Fruit fly (Drosophila melanogaster) whole organism, embryonic: ENCODE measurements around the gene Fur2.

Source experiments
- CG10462 ChIP-seq: fragments of 200-800 bp; sonication (Bioruptor generic); optimal IDR thresholded peaks from 2 replicates; lab custom pipeline; 2016; ENCODE audit warnings: missing biosample characterization, missing genetic modification characterization
- CG11695 ChIP-seq: fragments of 200-800 bp; sonication (Bioruptor generic); IDR thresholded peaks from 3 replicates; pipeline ENCODE4 v1.3.6; 2022; ENCODE audit warnings: missing biosample characterization, missing genetic modification characterization
- CG15514 ChIP-seq: fragments of 200-800 bp; sonication (Bioruptor generic); optimal IDR thresholded peaks from 3 replicates; lab custom pipeline; 2017; ENCODE audit warnings: missing biosample characterization, missing genetic modification characterization, mild to moderate bottlenecking, moderate library complexity, missing genetic modification reagents
- CG18619 ChIP-seq: fragments of 200-800 bp; sonication (Bioruptor generic); optimal IDR thresholded peaks from 3 replicates; lab custom pipeline; 2017; ENCODE audit warnings: missing biosample characterization, mild to moderate bottlenecking, missing genetic modification characterization
- CG43689 ChIP-seq: fragments of 200-800 bp; sonication (Bioruptor generic); IDR thresholded peaks from 2 replicates; pipeline ENCODE4 v1.3.6; 2022; ENCODE audit warnings: missing biosample characterization, missing genetic modification characterization
- CG6272 ChIP-seq: fragments of 200-800 bp; sonication (Bioruptor generic); IDR thresholded peaks from 2 replicates; pipeline ENCODE4 v1.3.6; 2022; ENCODE audit warnings: missing biosample characterization, missing genetic modification characterization
- CG7372 ChIP-seq: fragments of 200-800 bp; sonication (Bioruptor generic); IDR thresholded peaks from 2 replicates; pipeline ENCODE4 v1.3.6; 2022; ENCODE audit warnings: missing biosample characterization, missing genetic modification characterization
- CG8089 ChIP-seq: fragments of 200-800 bp; sonication (Bioruptor generic); optimal IDR thresholded peaks from 3 replicates; lab custom pipeline; 2016; ENCODE audit warnings: missing biosample characterization, missing genetic modification characterization
- CG8944 ChIP-seq: fragments of 200-800 bp; sonication (Bioruptor generic); optimal IDR thresholded peaks from 3 replicates; lab custom pipeline; 2016; ENCODE audit warnings: missing biosample characterization, missing genetic modification characterization
- CG9797 ChIP-seq: fragments of 200-800 bp; sonication (Bioruptor generic); optimal IDR thresholded peaks from 3 replicates; lab custom pipeline; 2018; ENCODE audit warnings: missing biosample characterization, mild to moderate bottlenecking, missing genetic modification characterization
- D19A ChIP-seq: fragments of 200-800 bp; optimal IDR thresholded peaks from 3 replicates; lab custom pipeline; 2019; ENCODE audit warnings: missing biosample characterization, mild to moderate bottlenecking, missing genetic modification characterization, moderate library complexity
- Dek ChIP-seq: fragments of 200-800 bp; sonication (Bioruptor generic); optimal IDR thresholded peaks from 3 replicates; lab custom pipeline; 2019; ENCODE audit warnings: missing biosample characterization, mild to moderate bottlenecking, missing genetic modification characterization, moderate library complexity
- Doc3 ChIP-seq: fragments of 200-800 bp; sonication (Bioruptor generic); IDR thresholded peaks from 3 replicates; pipeline ENCODE4 v1.3.6; 2022; ENCODE audit warnings: missing biosample characterization, missing genetic modification characterization; ENCODE audit not compliant: partially characterized antibody
- Ets97D ChIP-seq: fragments of 200-800 bp; sonication (Bioruptor generic); optimal IDR thresholded peaks from 3 replicates; lab custom pipeline; 2016; ENCODE audit warnings: missing biosample characterization, missing genetic modification characterization
- Hmr ChIP-seq: fragments of 200-800 bp; sonication (Bioruptor generic); optimal IDR thresholded peaks from 3 replicates; lab custom pipeline; 2017; ENCODE audit warnings: mild to moderate bottlenecking, missing biosample characterization, missing genetic modification reagents, missing genetic modification characterization
- Hr78 ChIP-seq, 2 experiments: fragments of 200-800 bp in 1 of 2; fragments of >200 bp in 1 of 2; sonication (Bioruptor generic) in 1 of 2; optimal IDR thresholded peaks; 2 replicates each; lab custom pipeline; 2017 to 2019; ENCODE audit warnings: missing biosample characterization in 2 of 2, missing genetic modification characterization in 2 of 2, mild to moderate bottlenecking in 1 of 2, moderate library complexity in 1 of 2
- Hsf ChIP-seq: fragments of 200-800 bp; sonication (Bioruptor generic); optimal IDR thresholded peaks from 3 replicates; lab custom pipeline; 2016; ENCODE audit warnings: missing biosample characterization, missing genetic modification characterization
- MTF-1 ChIP-seq: fragments of 200-800 bp; sonication (Bioruptor generic); optimal IDR thresholded peaks from 2 replicates; lab custom pipeline; 2018; ENCODE audit warnings: missing biosample characterization, mild to moderate bottlenecking, missing genetic modification characterization, borderline replicate concordance
- NC2α ChIP-seq: fragments of 200-800 bp; sonication (Bioruptor generic); optimal IDR thresholded peaks from 2 replicates; lab custom pipeline; 2016; ENCODE audit warnings: missing biosample characterization, missing genetic modification characterization
- NK7.1 ChIP-seq: fragments of 200-800 bp; sonication (Bioruptor generic); optimal IDR thresholded peaks from 3 replicates; lab custom pipeline; 2016; ENCODE audit warnings: missing biosample characterization, missing genetic modification characterization
- Neu2 ChIP-seq: fragments of 200-800 bp; sonication (Bioruptor generic); optimal IDR thresholded peaks from 3 replicates; lab custom pipeline; 2016; ENCODE audit warnings: missing biosample characterization, missing genetic modification characterization, borderline replicate concordance
- Side ChIP-seq: fragments of 200-800 bp; sonication (Bioruptor generic); optimal IDR thresholded peaks from 2 replicates; lab custom pipeline; 2016; ENCODE audit warnings: missing biosample characterization, missing genetic modification characterization
- Six4 ChIP-seq: fragments of 200-800 bp; sonication (Bioruptor generic); optimal IDR thresholded peaks from 2 replicates; lab custom pipeline; 2016; ENCODE audit warnings: missing biosample characterization, missing genetic modification characterization
- TFAM ChIP-seq: fragments of 200-800 bp; sonication (Bioruptor generic); optimal IDR thresholded peaks from 2 replicates; lab custom pipeline; 2017; ENCODE audit warnings: missing biosample characterization, missing genetic modification characterization, inconsistent platforms
- Xbp1 ChIP-seq: fragments of 200-800 bp; sonication (Bioruptor generic); optimal IDR thresholded peaks from 3 replicates; lab custom pipeline; 2016; ENCODE audit warnings: missing biosample characterization, mild to moderate bottlenecking, missing genetic modification characterization
- bbx ChIP-seq: fragments of 200-800 bp; sonication (Bioruptor generic); IDR thresholded peaks from 2 replicates; pipeline ENCODE4 v1.3.6; 2022; ENCODE audit warnings: missing biosample characterization, missing genetic modification characterization; ENCODE audit not compliant: partially characterized antibody
- bsh ChIP-seq, 2 experiments: fragments of 200-800 bp; sonication (Bioruptor generic); optimal IDR thresholded peaks; 2 replicates each; lab custom pipeline; 2017 to 2018; ENCODE audit warnings: mild to moderate bottlenecking in 2 of 2, missing biosample characterization in 2 of 2, missing genetic modification characterization in 2 of 2, moderate library complexity in 1 of 2
- btn ChIP-seq: fragments of 200-800 bp; sonication (Bioruptor generic); optimal IDR thresholded peaks from 2 replicates; lab custom pipeline; 2016; ENCODE audit warnings: missing biosample characterization, missing genetic modification characterization
- crp ChIP-seq, 2 experiments: fragments of 200-800 bp; sonication (Bioruptor generic); optimal IDR thresholded peaks; 2 replicates in 1 of 2; 3 replicates in 1 of 2; lab custom pipeline; 2017; ENCODE audit warnings: missing biosample characterization in 2 of 2, missing genetic modification characterization in 2 of 2, mild to moderate bottlenecking in 1 of 2, moderate library complexity in 1 of 2
- en ChIP-seq: fragments of 200-800 bp; sonication (Bioruptor generic); optimal IDR thresholded peaks from 2 replicates; lab custom pipeline; 2016; ENCODE audit warnings: missing biosample characterization, missing genetic modification characterization
- exex ChIP-seq: fragments of 200-800 bp; sonication (Bioruptor generic); optimal IDR thresholded peaks from 4 replicates; lab custom pipeline; 2018; ENCODE audit warnings: missing biosample characterization, mild to moderate bottlenecking, missing genetic modification characterization, moderate library complexity
- fd102C ChIP-seq: fragments of 200-800 bp; sonication (Bioruptor generic); optimal IDR thresholded peaks from 2 replicates; lab custom pipeline; 2018; ENCODE audit warnings: missing biosample characterization, mild to moderate bottlenecking, missing genetic modification characterization, moderate library complexity
- fd3F ChIP-seq: fragments of 200-800 bp; sonication (Bioruptor generic); optimal IDR thresholded peaks from 2 replicates; lab custom pipeline; 2018; ENCODE audit warnings: missing biosample characterization, mild to moderate bottlenecking, missing genetic modification characterization, moderate library complexity
- hb ChIP-seq: fragments of 200-800 bp; sonication (Bioruptor generic); IDR thresholded peaks from 3 replicates; pipeline ENCODE4 v1.3.6; 2022; ENCODE audit warnings: missing biosample characterization, missing genetic modification characterization; ENCODE audit not compliant: partially characterized antibody
- hth ChIP-seq: fragments of >200 bp; optimal IDR thresholded peaks from 2 replicates; lab custom pipeline; 2017; ENCODE audit warnings: inconsistent platforms
- jigr1 ChIP-seq: fragments of 200-800 bp; sonication (Bioruptor generic); IDR thresholded peaks from 3 replicates; pipeline ENCODE4 v1.3.6; 2022; ENCODE audit warnings: missing biosample characterization, missing genetic modification characterization
- nerfin-1 ChIP-seq: fragments of 200-800 bp; sonication (Bioruptor generic); optimal IDR thresholded peaks from 3 replicates; lab custom pipeline; 2019; ENCODE audit warnings: missing biosample characterization, mild to moderate bottlenecking, missing genetic modification characterization, moderate library complexity
- nom ChIP-seq: fragments of 200-800 bp; sonication (Bioruptor generic); optimal IDR thresholded peaks from 2 replicates; lab custom pipeline; 2017; ENCODE audit warnings: missing biosample characterization, missing genetic modification characterization, mild to moderate bottlenecking, moderate library complexity, missing genetic modification reagents
- pum ChIP-seq: fragments of 200-800 bp; sonication (Bioruptor generic); optimal IDR thresholded peaks from 2 replicates; lab custom pipeline; 2016; ENCODE audit warnings: missing biosample characterization, missing genetic modification characterization
- shn ChIP-seq: fragments of 200-800 bp; sonication (Bioruptor generic); optimal IDR thresholded peaks from 3 replicates; lab custom pipeline; 2016; ENCODE audit warnings: missing biosample characterization, missing genetic modification characterization
- slbo ChIP-seq: fragments of 200-800 bp; sonication (Bioruptor generic); IDR thresholded peaks from 2 replicates; pipeline ENCODE4 v1.3.6; 2022; ENCODE audit warnings: missing biosample characterization, missing genetic modification characterization
- ssp ChIP-seq: fragments of 200-800 bp; sonication (Bioruptor generic); IDR thresholded peaks from 2 replicates; pipeline ENCODE4 v1.3.6; 2022; ENCODE audit warnings: missing biosample characterization, missing genetic modification characterization
- trem ChIP-seq: fragments of 200-800 bp; optimal IDR thresholded peaks from 3 replicates; lab custom pipeline; 2019; ENCODE audit warnings: missing biosample characterization, mild to moderate bottlenecking, missing genetic modification characterization, moderate library complexity
- unc-4 ChIP-seq: fragments of 200-800 bp; sonication (Bioruptor generic); IDR thresholded peaks from 2 replicates; pipeline ENCODE4 v1.3.6; 2022; ENCODE audit warnings: missing biosample characterization, missing genetic modification characterization; ENCODE audit not compliant: partially characterized antibody
- unpg ChIP-seq: fragments of 200-800 bp; sonication (Bioruptor generic); optimal IDR thresholded peaks from 3 replicates; lab custom pipeline; 2018; ENCODE audit warnings: missing biosample characterization, mild to moderate bottlenecking, missing genetic modification characterization, moderate library complexity
- usp ChIP-seq: fragments of >200 bp; optimal IDR thresholded peaks from 2 replicates; lab custom pipeline; 2017; ENCODE audit warnings: missing biosample characterization, missing genetic modification characterization
- z ChIP-seq: fragments of 200-800 bp; sonication (Bioruptor generic); IDR thresholded peaks from 3 replicates; pipeline ENCODE4 v1.3.6; 2022; ENCODE audit warnings: missing biosample characterization, missing genetic modification characterization

Gene Fur2

dm6 chrX:16331562-16332233 is 41.2 kb upstream of the Fur2 start (continued):
- no peak for TF ChIP-seq nom (GFP tag; lab: Kevin White, UChicago)
- peak; percentile 46; the same call in 1 of the 3 replicates for TF ChIP-seq jigr1 (GFP tag; lab: Robert Waterston, UW)
- peak in 1 of 2 experiments; percentile 8 for TF ChIP-seq crp (GFP tag; optimal IDR thresholded peaks at IDR 0.05; lab: Kevin White, UChicago)
- peak; percentile 67 for TF ChIP-seq hb (GFP tag; lab: Robert Waterston, UW)
- no peak for TF ChIP-seq NC2α (GFP tag; lab: Kevin White, UChicago)
- no peak for TF ChIP-seq Hr78 (GFP tag; optimal IDR thresholded peaks at IDR 0.05; lab: Kevin White, UChicago)
- peak; percentile 65 for TF ChIP-seq ssp
- TF ChIP-seq unpg (GFP tag; lab: Kevin White, UChicago) = no peak
- TF ChIP-seq Six4 (GFP tag; lab: Kevin White, UChicago) = no peak
- TF ChIP-seq bbx = peak; percentile 87
- no peak for TF ChIP-seq CG8089 (GFP tag; lab: Kevin White, UChicago)
- no peak for TF ChIP-seq exex
- TF ChIP-seq pum = no peak
- no peak for TF ChIP-seq CG11695 (GFP tag; lab: Robert Waterston, UW)
- no peak for TF ChIP-seq nerfin-1 (tag; lab: Kevin White, UChicago)
- TF ChIP-seq Dek (tag; lab: Kevin White, UChicago) = no peak
- TF ChIP-seq CG9797 (GFP tag; lab: Kevin White, UChicago) = peak; percentile 72
- no peak for TF ChIP-seq CG18619 (GFP tag; lab: Kevin White, UChicago)
- TF ChIP-seq trem = no peak
- TF ChIP-seq CG43689 (GFP tag; lab: Robert Waterston, UW) = no peak
- TF ChIP-seq CG15514 (GFP tag; lab: Kevin White, UChicago) = peak; percentile 90
- no peak for TF ChIP-seq en (GFP tag; lab: Kevin White, UChicago)
- no peak for TF ChIP-seq usp (GFP tag; lab: Kevin White, UChicago)

- TF ChIP-seq MTF-1 = peak; percentile 77
- peak; percentile 96 for TF ChIP-seq Side (GFP tag; lab: Kevin White, UChicago)
- peak; percentile 92 to 97 for TF ChIP-seq bsh (GFP tag; optimal IDR thresholded peaks at IDR 0.05; lab: Kevin White, UChicago)
- TF ChIP-seq TFAM (GFP tag; lab: Kevin White, UChicago) = peak; percentile 75
- TF ChIP-seq CG6272 (GFP tag; lab: Robert Waterston, UW) = peak; percentile 84
- TF ChIP-seq shn (GFP tag; lab: Kevin White, UChicago) = peak; percentile 94
- peak; percentile 93 for TF ChIP-seq Xbp1 (GFP tag; lab: Kevin White, UChicago)
- peak; percentile 91 for TF ChIP-seq CG8944
- peak; percentile 98 for TF ChIP-seq Hmr
- peak; percentile 65 for TF ChIP-seq fd102C (GFP tag; lab: Kevin White, UChicago)
- TF ChIP-seq CG10462 (GFP tag; lab: Kevin White, UChicago) = peak; percentile 88
- TF ChIP-seq Neu2 (GFP tag; lab: Kevin White, UChicago) = peak; percentile 90
- TF ChIP-seq CG7372 = peak; percentile 93
- TF ChIP-seq hth (lab: Kevin White, UChicago) = no peak
- peak; percentile 96 for TF ChIP-seq Hsf (GFP tag; lab: Kevin White, UChicago)
- TF ChIP-seq Doc3 (GFP tag; lab: Robert Waterston, UW) = no peak
- TF ChIP-seq NK7.1 (GFP tag; lab: Kevin White, UChicago) = peak; percentile 94
- peak; percentile 95 for TF ChIP-seq D19A (tag; lab: Kevin White, UChicago)
- no peak for TF ChIP-seq unc-4 (GFP tag; lab: Robert Waterston, UW)
- peak; percentile 90 for TF ChIP-seq slbo (GFP tag; lab: Robert Waterston, UW)
- TF ChIP-seq pum = peak; percentile 93
- peak; percentile 80 for TF ChIP-seq Ets97D (GFP tag; lab: Kevin White, UChicago)
- TF ChIP-seq fd3F (GFP tag; lab: Kevin White, UChicago) = peak; percentile 94
- TF ChIP-seq CG8089 (GFP tag; lab: Kevin White, UChicago) = peak; percentile 90
- TF ChIP-seq CG9797 (GFP tag; lab: Kevin White, UChicago) = peak; percentile 49
- TF ChIP-seq z = no peak
- peak; percentile 92 for TF ChIP-seq btn (GFP tag; lab: Kevin White, UChicago)
Measured at dm6 chrX:16332615-16333288, 40.1 kb upstream of the Fur2 start.
